Fruit fly (Drosophila melanogaster): Measurements from ENCODE around the gene shps.

The shps gene

dm6 chr3R:24297444-24298146 lies 18.2 kb downstream of the shps start:
- no peak for TF ChIP-seq Clk (GFP tag; optimal IDR thresholded peaks at IDR 0.05)
- no peak for TF ChIP-seq CG12768 (GFP tag; optimal IDR thresholded peaks at IDR 0.05)
- no peak for TF ChIP-seq Hr96 (GFP tag; optimal IDR thresholded peaks at IDR 0.05)
- no peak for TF ChIP-seq CG7045 (GFP tag; optimal IDR thresholded peaks at IDR 0.05)
- TF ChIP-seq kay (GFP tag; ENCODE audit: borderline replicate concordance), result no peak

- TF ChIP-seq cnc (optimal IDR thresholded peaks at IDR 0.05), result no peak
- no peak for TF ChIP-seq Clk (GFP tag; optimal IDR thresholded peaks at IDR 0.05)
- peak; percentile 21 for TF ChIP-seq CG11617 (GFP tag; optimal IDR thresholded peaks at IDR 0.05)
- TF ChIP-seq Mnt (GFP tag; optimal IDR thresholded peaks at IDR 0.05), result peak; percentile 11
- peak; percentile 45 for TF ChIP-seq CG12768 (GFP tag; optimal IDR thresholded peaks at IDR 0.05)
- TF ChIP-seq CG7101 (tag; optimal IDR thresholded peaks at IDR 0.05), result peak; percentile 21
- TF ChIP-seq tj (GFP tag; optimal IDR thresholded peaks at IDR 0.05), result peak; percentile 42
- peak; percentile 81 for TF ChIP-seq kay (GFP tag; ENCODE audit: borderline replicate concordance)
- TF ChIP-seq CG14711 (tag; optimal IDR thresholded peaks at IDR 0.05), result no peak
- peak; percentile 2 for TF ChIP-seq CG5204 (GFP tag; optimal IDR thresholded peaks at IDR 0.05)
- TF ChIP-seq CG33017 (tag; optimal IDR thresholded peaks at IDR 0.05), result no peak
- TF ChIP-seq toe (GFP tag; optimal IDR thresholded peaks at IDR 0.05), result no peak
- TF ChIP-seq ovo (GFP tag; optimal IDR thresholded peaks at IDR 0.05), result no peak
- TF ChIP-seq CG7045 (GFP tag; optimal IDR thresholded peaks at IDR 0.05), result peak; percentile 40
- no peak for TF ChIP-seq Crg-1 (GFP tag; optimal IDR thresholded peaks at IDR 0.05)
- TF ChIP-seq cic (GFP tag; optimal IDR thresholded peaks at IDR 0.05), result peak; percentile 39
- TF ChIP-seq bab1 (GFP tag; optimal IDR thresholded peaks at IDR 0.05), result no peak
- TF ChIP-seq CG1620 (GFP tag; optimal IDR thresholded peaks at IDR 0.05), result peak; percentile 23
- no peak for TF ChIP-seq pad (GFP tag; optimal IDR thresholded peaks at IDR 0.05)
These were observed 19.2 kb downstream of the shps start for dm6 chr3R:24298534-24298936.

dm6 chr3R:24299148-24299547 lies 19.8 kb downstream of the shps start:
- TF ChIP-seq kay (GFP tag; ENCODE audit: borderline replicate concordance) (no peak), CG5204 (GFP tag; optimal IDR thresholded peaks at IDR 0.05) (no peak)

dm6 chr3R:24301520-24301919 lies 22.1 kb downstream of the shps start:
- TF ChIP-seq tj (GFP tag; optimal IDR thresholded peaks at IDR 0.05) (peak; percentile 17), CG11617 (GFP tag; optimal IDR thresholded peaks at IDR 0.05) (no peak), bab1 (GFP tag; optimal IDR thresholded peaks at IDR 0.05) (peak; percentile 36), Hr96 (GFP tag; optimal IDR thresholded peaks at IDR 0.05) (no peak), CG12768 (GFP tag; optimal IDR thresholded peaks at IDR 0.05) (no peak), Mnt (GFP tag; optimal IDR thresholded peaks at IDR 0.05) (no peak), CG33017 (tag; optimal IDR thresholded peaks at IDR 0.05) (no peak), cnc (optimal IDR thresholded peaks at IDR 0.05) (no peak), kay (GFP tag; ENCODE audit: borderline replicate concordance) (no peak)

- TF ChIP-seq CG14711 (tag; optimal IDR thresholded peaks at IDR 0.05) (no peak), CG12768 (GFP tag; optimal IDR thresholded peaks at IDR 0.05) (no peak), bab1 (GFP tag; optimal IDR thresholded peaks at IDR 0.05) (peak; percentile 44)
These were observed 23.7 kb downstream of the shps start for dm6 chr3R:24303060-24303459.

- TF ChIP-seq Mnt (GFP tag; optimal IDR thresholded peaks at IDR 0.05) (peak; percentile 20), CG7045 (GFP tag; optimal IDR thresholded peaks at IDR 0.05) (peak; percentile 52), Clk (GFP tag; optimal IDR thresholded peaks at IDR 0.05) (no peak), CG5204 (GFP tag; optimal IDR thresholded peaks at IDR 0.05) (no peak), cnc (optimal IDR thresholded peaks at IDR 0.05) (no peak), CG7101 (tag; optimal IDR thresholded peaks at IDR 0.05) (peak; percentile 62), CG12768 (GFP tag; optimal IDR thresholded peaks at IDR 0.05) (peak; percentile 37), CG11617 (GFP tag; optimal IDR thresholded peaks at IDR 0.05) (peak; percentile 46), ovo (GFP tag; optimal IDR thresholded peaks at IDR 0.05) (no peak), tj (GFP tag; optimal IDR thresholded peaks at IDR 0.05) (peak; percentile 43), Crg-1 (GFP tag; optimal IDR thresholded peaks at IDR 0.05) (no peak), toe (GFP tag; optimal IDR thresholded peaks at IDR 0.05) (peak; percentile 79), bab1 (GFP tag; optimal IDR thresholded peaks at IDR 0.05) (peak; percentile 16), CG1620 (GFP tag; optimal IDR thresholded peaks at IDR 0.05) (peak; percentile 43), Hr96 (GFP tag; optimal IDR thresholded peaks at IDR 0.05) (peak; percentile 9), kay (GFP tag; ENCODE audit: borderline replicate concordance) (peak; percentile 87), cic (GFP tag; optimal IDR thresholded peaks at IDR 0.05) (no peak), pad (GFP tag; optimal IDR thresholded peaks at IDR 0.05) (no peak), CG33017 (tag; optimal IDR thresholded peaks at IDR 0.05) (no peak), CG14711 (tag; optimal IDR thresholded peaks at IDR 0.05) (no peak)
These were observed 39.1 kb downstream of the shps start, which contains the start of the genes Nab2 and BRWD3 for dm6 chr3R:24318217-24319082. Nab2 (minus strand) TSS chr3R:24318419. BRWD3 (plus strand) TSS chr3R:24319000.

All from whole organism, adult.